Fruit fly (Drosophila melanogaster): ENCODE data around the gene nero.

nero gene

dm6 chr3R:31744044-31744652, 3.2 kb downstream of the nero start, which contains the start of gene CG1896 (continued):
- TF ChIP-seq trem (tag; optimal IDR thresholded peaks at IDR 0.05) (peak; percentile 34), Mes4 (GFP tag; optimal IDR thresholded peaks at IDR 0.05) (no peak), Opbp (GFP tag; IDR thresholded peaks at IDR 0.05; ENCODE audit: partially characterized antibody) (no peak), Drgx (GFP tag; IDR thresholded peaks at IDR 0.05) (peak; percentile 63), Dll (GFP tag; IDR thresholded peaks at IDR 0.05; ENCODE audit: partially characterized antibody) (no peak), ken (GFP tag; IDR thresholded peaks at IDR 0.05) (peak; percentile 67; the same call in 2 of the 3 replicates), CG10654 (GFP tag; optimal IDR thresholded peaks at IDR 0.05) (peak; percentile 45), D (optimal IDR thresholded peaks at IDR 0.05) (no peak), D (GFP tag; optimal IDR thresholded peaks at IDR 0.05) (no peak), Six4 (GFP tag; optimal IDR thresholded peaks at IDR 0.05) (no peak), CG6654 (GFP tag; optimal IDR thresholded peaks at IDR 0.05) (peak; percentile 1), vvl (GFP tag; IDR thresholded peaks at IDR 0.05) (peak; percentile 70), CG11723 (GFP tag; optimal IDR thresholded peaks at IDR 0.05) (no peak), hkb (optimal IDR thresholded peaks at IDR 0.05) (no peak), hkb (GFP tag; IDR thresholded peaks at IDR 0.05) (peak; percentile 52; the same call in 1 of the 2 replicates), CG8478 (optimal IDR thresholded peaks at IDR 0.05) (no peak), CG17612 (GFP tag; IDR thresholded peaks at IDR 0.05) (no peak), Oaz (GFP tag; IDR thresholded peaks at IDR 0.05) (no peak), schlank (tag; optimal IDR thresholded peaks at IDR 0.05) (no peak), shn (GFP tag; optimal IDR thresholded peaks at IDR 0.05) (no peak), CG10979 (tag; optimal IDR thresholded peaks at IDR 0.05) (peak; percentile 21), CG1602 (GFP tag; optimal IDR thresholded peaks at IDR 0.05) (peak; percentile 41), CG17328 (GFP tag; IDR thresholded peaks at IDR 0.05) (peak; percentile 63), CG33213 (GFP tag; optimal IDR thresholded peaks at IDR 0.05) (no peak), Kr (GFP tag; optimal IDR thresholded peaks at IDR 0.05) (no peak), Ada2b (GFP tag; IDR thresholded peaks at IDR 0.05) (0 out of 2 replicates have a peak, but pooled peaks have one; percentile 32), sima (GFP tag; optimal IDR thresholded peaks at IDR 0.05) (no peak), CG17361 (GFP tag; IDR thresholded peaks at IDR 0.05) (peak; percentile 40; the same call in 1 of the 3 replicates), sisA (GFP tag; IDR thresholded peaks at IDR 0.05) (peak; percentile 24; the same call in 1 of the 2 replicates), HmgD (GFP tag; optimal IDR thresholded peaks at IDR 0.05) (no peak), E2f1 (GFP tag; IDR thresholded peaks at IDR 0.05) (peak; percentile 42; the same call in 1 of the 2 replicates), CG33557 (GFP tag; optimal IDR thresholded peaks at IDR 0.05) (peak; percentile 1), C15 (GFP tag; IDR thresholded peaks at IDR 0.05) (no peak), dpn (GFP tag; optimal IDR thresholded peaks at IDR 0.05) (peak in 1 of 2 experiments; percentile 14), Hmr (GFP tag; optimal IDR thresholded peaks at IDR 0.05) (peak; percentile 13), Trl (optimal IDR thresholded peaks at IDR 0.05) (no peak), Trl (GFP tag; optimal IDR thresholded peaks at IDR 0.05) (no peak), gsb-n (tag; optimal IDR thresholded peaks at IDR 0.05) (no peak), CG4282 (GFP tag; optimal IDR thresholded peaks at IDR 0.05) (no peak), Doc3 (GFP tag; IDR thresholded peaks at IDR 0.05; ENCODE audit: partially characterized antibody) (no peak), otp (GFP tag; IDR thresholded peaks at IDR 0.05) (0 out of 3 replicates have a peak, but pooled peaks have one; percentile 38), usp (GFP tag; optimal IDR thresholded peaks at IDR 0.05) (no peak), lilli (GFP tag; optimal IDR thresholded peaks at IDR 0.05) (peak; percentile 40), CG17568 (GFP tag; optimal IDR thresholded peaks at IDR 0.05) (no peak), ssp (GFP tag; IDR thresholded peaks at IDR 0.05) (peak; percentile 24; the same call in 1 of the 2 replicates), CkIIα-i1 (GFP tag; IDR thresholded peaks at IDR 0.05) (no peak), CG18262 (tag; optimal IDR thresholded peaks at IDR 0.05) (peak; percentile 48), Mrtf (GFP tag; IDR thresholded peaks at IDR 0.05) (no peak), slp2 (GFP tag; optimal IDR thresholded peaks at IDR 0.05) (no peak), CG10267 (tag; optimal IDR thresholded peaks at IDR 0.05) (peak; percentile 90), grau (tag; optimal IDR thresholded peaks at IDR 0.05) (peak; percentile 29), pzg (GFP tag; optimal IDR thresholded peaks at IDR 0.05) (peak; percentile 17)
